Worm (Caenorhabditis elegans) whole organism, dauer: ENCODE results near the gene scl-6.

Experiments
- unc-62 ChIP-seq: sonication (generic microtip); optimal IDR thresholded peaks from 2 replicates; lab custom pipeline; 2017; ENCODE audit warnings: missing biosample characterization, missing genetic modification reagents, missing genetic modification characterization

The scl-6 gene

ce11 chrIV:13068451-13068850, at the start of gene scl-6:
Gene scl-6 (plus strand): TSS chrIV:13068751.
- TF ChIP-seq unc-62 (GFP tag; lab: Kevin White, UChicago) = no peak

ce11 chrIV:13021006-13021405, 47.5 kb upstream of the scl-6 start:
- no peak for TF ChIP-seq unc-62 (GFP tag; lab: Kevin White, UChicago)

ce11 chrIV:13022892-13023291, 45.7 kb upstream of the scl-6 start:
- no peak for TF ChIP-seq unc-62 (GFP tag; lab: Kevin White, UChicago)

- TF ChIP-seq unc-62 (GFP tag; lab: Kevin White, UChicago) = no peak
Observed at ce11 chrIV:13025853-13026343, 42.7 kb upstream of the scl-6 start.

- TF ChIP-seq unc-62 (GFP tag; lab: Kevin White, UChicago) = no peak
Observed at ce11 chrIV:13026762-13027161, 41.8 kb upstream of the scl-6 start.

ce11 chrIV:13027801-13028641, 40.5 kb upstream of the scl-6 start:
- no peak for TF ChIP-seq unc-62 (GFP tag; lab: Kevin White, UChicago)

- no peak for TF ChIP-seq unc-62 (GFP tag; lab: Kevin White, UChicago)
Observed at ce11 chrIV:13028746-13029673, 39.5 kb upstream of the scl-6 start.

- TF ChIP-seq unc-62 (GFP tag; lab: Kevin White, UChicago) = no peak
Observed at ce11 chrIV:13029674-13030466, 38.7 kb upstream of the scl-6 start.

- TF ChIP-seq unc-62 (GFP tag; lab: Kevin White, UChicago) = no peak
Observed at ce11 chrIV:13030467-13031299, 37.9 kb upstream of the scl-6 start.

- TF ChIP-seq unc-62 (GFP tag; lab: Kevin White, UChicago) = no peak
Observed at ce11 chrIV:13032153-13032552, 36.4 kb upstream of the scl-6 start.

- TF ChIP-seq unc-62 (GFP tag; lab: Kevin White, UChicago) = no peak
Observed at ce11 chrIV:13033516-13033915, 35.0 kb upstream of the scl-6 start.

- no peak for TF ChIP-seq unc-62 (GFP tag; lab: Kevin White, UChicago)
Observed at ce11 chrIV:13035302-13035701, 33.2 kb upstream of the scl-6 start.

ce11 chrIV:13036835-13037234, 31.7 kb upstream of the scl-6 start:
- TF ChIP-seq unc-62 (GFP tag; lab: Kevin White, UChicago) = no peak

- TF ChIP-seq unc-62 (GFP tag; lab: Kevin White, UChicago) = no peak
Observed at ce11 chrIV:13038888-13039287, 29.7 kb upstream of the scl-6 start, which contains the start of gene F49E11.2. Gene F49E11.2 (minus strand): TSS chrIV:13038988.
